Worm (Caenorhabditis elegans) whole organism, midembryonic: ENCODE data around the gene T08G2.2.

ENCODE experiments used
- T22C8.4 ChIP-seq: fragments of 200-800 bp; sonication (Bioruptor generic); IDR thresholded peaks from 2 replicates; pipeline ENCODE4 v1.3.6; 2022; ENCODE audit warnings: missing genetic modification characterization, missing compliant biosample characterization
- cog-1 ChIP-seq: sonication (generic microtip); optimal IDR thresholded peaks from 2 replicates; lab custom pipeline; 2016; ENCODE audit warnings: missing genetic modification characterization, missing compliant biosample characterization
- klf-2 ChIP-seq: fragments of 200-800 bp; sonication (Bioruptor generic); conservative IDR thresholded peaks from 2 replicates; pipeline ENCODE4 v1.3.6; 2022; ENCODE audit warnings: missing genetic modification reagents, missing genetic modification characterization, missing compliant biosample characterization
- ref-1 ChIP-seq: fragments of 200-800 bp; sonication (Bioruptor generic); conservative IDR thresholded peaks from 2 replicates; pipeline ENCODE4 v1.3.6; 2022; ENCODE audit warnings: missing genetic modification reagents, missing genetic modification characterization, missing compliant biosample characterization
- tab-1 ChIP-seq: fragments of 200-800 bp; sonication (Bioruptor generic); IDR thresholded peaks from 2 replicates; pipeline ENCODE4 v1.3.6; 2022; ENCODE audit warnings: missing genetic modification characterization, missing compliant biosample characterization
- ztf-29 ChIP-seq: fragments of 200-800 bp; sonication (Bioruptor generic); IDR thresholded peaks from 2 replicates; pipeline ENCODE4 v1.3.6; 2022; ENCODE audit warnings: missing genetic modification reagents, missing genetic modification characterization, missing compliant biosample characterization

- TF ChIP-seq T22C8.4 (GFP tag; lab: Robert Waterston, UW) (no peak), ref-1 (GFP tag; lab: Robert Waterston, UW) (no peak), klf-2 (GFP tag; lab: Robert Waterston, UW) (no peak), cog-1 (tag; lab: Kevin White, UChicago) (no peak), ztf-29 (GFP tag; lab: Robert Waterston, UW) (no peak), tab-1 (no peak)
Observed at ce11 chrX:17227376-17227775, 18.2 kb upstream of the T08G2.2 start.
